Fruit fly (Drosophila melanogaster) whole organism, wandering third instar larva: ENCODE data around the gene CG33664.

Source experiments
- Abd-B ChIP-seq: fragments of >200 bp; optimal IDR thresholded peaks from 2 replicates; lab custom pipeline; 2017; ENCODE audit warnings: missing biosample characterization, missing genetic modification characterization
- GATAd ChIP-seq: sonication (Bioruptor generic); optimal IDR thresholded peaks from 2 replicates; lab custom pipeline; 2016; ENCODE audit warnings: missing biosample characterization, missing genetic modification characterization
- dsf ChIP-seq: sonication (Bioruptor generic); optimal IDR thresholded peaks from 2 replicates; lab custom pipeline; 2016; ENCODE audit warnings: missing biosample characterization, missing genetic modification characterization, borderline replicate concordance
- lola ChIP-seq: fragments of >200 bp; optimal IDR thresholded peaks from 2 replicates; lab custom pipeline; 2017; ENCODE audit warnings: missing biosample characterization, missing genetic modification characterization
- psq ChIP-seq: fragments of 200-800 bp; sonication (Bioruptor generic); optimal IDR thresholded peaks from 3 replicates; lab custom pipeline; 2017; ENCODE audit warnings: missing biosample characterization, mild to moderate bottlenecking, missing genetic modification characterization, moderate library complexity
- rgr ChIP-seq: fragments of 200-800 bp; sonication (Bioruptor generic); optimal IDR thresholded peaks from 3 replicates; lab custom pipeline; 2016; ENCODE audit warnings: missing biosample characterization, mild to moderate bottlenecking, missing genetic modification characterization

- TF ChIP-seq dsf (no peak), psq (GFP tag; lab: Kevin White, UChicago) (no peak), lola (GFP tag; lab: Kevin White, UChicago) (no peak), GATAd (no peak), rgr (GFP tag; lab: Kevin White, UChicago) (no peak), Abd-B (GFP tag; lab: Kevin White, UChicago) (no peak)
These were observed 8.4 kb upstream of the CG33664 start for dm6 chrX:6375636-6376035.
